Worm (Caenorhabditis elegans) whole organism, dauer: Measurements from ENCODE around the gene arrd-9.
"Not testable (repeated sequence)": the region's sequence is repeated elsewhere in the genome, so short reads cannot be mapped to it uniquely, and the experiment has no call there.

Experiments
- unc-62 ChIP-seq: sonication (generic microtip); optimal IDR thresholded peaks from 2 replicates; lab custom pipeline; 2017; ENCODE audit warnings: missing biosample characterization, missing genetic modification reagents, missing genetic modification characterization

arrd-9 gene

ce11 chrII:12449849-12450248 is 30.9 kb downstream of the arrd-9 start, which contains the start of gene sre-34:
TSS of gene sre-34 (plus strand) at chrII:12450149.
- TF ChIP-seq unc-62 (GFP tag; lab: Kevin White, UChicago): no peak

DNA sequence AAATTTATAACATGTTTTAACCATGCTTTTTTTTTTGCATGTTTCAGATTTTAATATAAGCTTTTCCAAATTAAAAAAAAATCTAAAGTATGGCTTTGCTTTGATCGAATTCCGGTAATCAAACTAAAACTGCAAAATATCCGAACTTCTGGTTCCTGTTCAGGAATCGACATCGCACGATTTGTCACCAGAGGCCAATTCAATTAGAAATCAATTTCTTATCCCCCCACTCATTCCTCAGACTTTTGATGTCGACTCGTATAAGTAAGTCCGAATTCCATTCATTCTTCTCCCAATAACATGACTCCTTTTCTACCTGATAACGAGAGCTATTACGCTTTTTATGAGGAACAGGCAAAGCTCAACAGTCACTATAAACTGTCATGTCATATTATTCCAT is 32.5 kb downstream of the arrd-9 start, which contains the start of gene srh-27:
Gene srh-27, plus strand, starts transcription at position 301 of the 400 bp plus-strand sequence.
- no peak for TF ChIP-seq unc-62 (GFP tag; lab: Kevin White, UChicago)

DNA sequence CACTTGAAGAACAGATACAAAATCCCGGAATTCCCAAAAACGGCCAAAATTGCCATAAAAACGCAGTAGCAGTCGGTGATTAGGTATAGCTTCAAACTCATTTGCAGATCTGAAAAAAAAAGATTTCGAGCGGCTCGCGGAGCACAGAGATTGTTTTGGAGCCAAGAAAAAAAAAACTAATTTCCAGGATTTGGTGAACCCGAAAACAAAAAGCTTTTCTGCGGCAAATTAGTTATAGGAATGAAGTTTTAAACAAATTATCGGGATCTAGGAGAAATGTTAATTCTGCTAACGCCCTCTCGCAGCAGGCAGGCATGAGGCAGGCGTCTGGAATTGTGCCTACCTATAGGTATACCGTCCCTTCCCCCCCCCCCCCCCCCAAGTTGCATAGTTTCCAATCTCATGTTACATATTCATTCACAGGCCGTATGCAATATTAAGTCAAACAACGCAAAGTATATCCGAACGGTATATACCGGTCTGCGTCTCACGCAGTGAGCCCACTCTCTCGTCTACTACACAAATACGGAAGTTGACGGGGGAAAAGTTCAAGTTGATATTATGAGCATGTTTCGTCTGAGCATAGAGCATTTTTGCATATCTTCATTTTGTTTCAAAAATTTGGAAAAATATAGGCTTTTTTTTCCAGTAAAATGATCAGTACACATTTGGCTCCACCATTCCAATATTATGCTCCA is 35.9 kb downstream of the arrd-9 start, which contains the start of the genes W05H5.1 and pitr-6:
Gene W05H5.1, minus strand, starts transcription at position 101 of the 698 bp plus-strand sequence.
Gene pitr-6, plus strand, starts transcription at position 648 of the 698 bp plus-strand sequence.
- TF ChIP-seq unc-62 (GFP tag; lab: Kevin White, UChicago): no peak

DNA sequence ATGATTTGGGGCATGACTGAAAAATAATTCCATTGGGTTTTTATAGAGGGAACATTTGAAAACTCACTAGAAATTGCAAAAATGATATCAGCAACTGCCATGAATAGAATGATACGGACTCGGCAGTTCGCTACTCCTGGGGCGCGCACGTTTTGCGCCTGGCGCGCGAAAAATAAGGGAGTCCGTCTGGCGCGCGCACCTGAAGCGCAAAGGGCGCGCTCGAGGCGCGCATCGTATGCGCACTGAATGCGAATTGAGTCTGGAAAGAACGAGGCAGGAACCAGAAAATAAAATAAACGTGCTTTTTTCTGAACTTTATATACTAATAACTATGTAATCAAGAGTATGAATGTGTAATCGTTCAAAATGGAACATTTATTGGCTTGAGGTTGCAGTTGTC is 39.5 kb downstream of the arrd-9 start, which contains the start of gene Y57A10C.10:
Gene Y57A10C.10, minus strand, starts transcription at position 101 of the 400 bp plus-strand sequence.
- not testable (repeated sequence) for TF ChIP-seq unc-62 (GFP tag; lab: Kevin White, UChicago)

- no peak for TF ChIP-seq unc-62 (GFP tag; lab: Kevin White, UChicago)
These were observed 42.3 kb downstream of the arrd-9 start, which contains the start of gene Y57A10C.9 for ce11 chrII:12438441-12438840. TSS of gene Y57A10C.9 (minus strand) at chrII:12438541.

- TF ChIP-seq unc-62 (GFP tag; lab: Kevin White, UChicago): no peak
These were observed 44.0 kb downstream of the arrd-9 start for ce11 chrII:12436717-12437116.

DNA sequence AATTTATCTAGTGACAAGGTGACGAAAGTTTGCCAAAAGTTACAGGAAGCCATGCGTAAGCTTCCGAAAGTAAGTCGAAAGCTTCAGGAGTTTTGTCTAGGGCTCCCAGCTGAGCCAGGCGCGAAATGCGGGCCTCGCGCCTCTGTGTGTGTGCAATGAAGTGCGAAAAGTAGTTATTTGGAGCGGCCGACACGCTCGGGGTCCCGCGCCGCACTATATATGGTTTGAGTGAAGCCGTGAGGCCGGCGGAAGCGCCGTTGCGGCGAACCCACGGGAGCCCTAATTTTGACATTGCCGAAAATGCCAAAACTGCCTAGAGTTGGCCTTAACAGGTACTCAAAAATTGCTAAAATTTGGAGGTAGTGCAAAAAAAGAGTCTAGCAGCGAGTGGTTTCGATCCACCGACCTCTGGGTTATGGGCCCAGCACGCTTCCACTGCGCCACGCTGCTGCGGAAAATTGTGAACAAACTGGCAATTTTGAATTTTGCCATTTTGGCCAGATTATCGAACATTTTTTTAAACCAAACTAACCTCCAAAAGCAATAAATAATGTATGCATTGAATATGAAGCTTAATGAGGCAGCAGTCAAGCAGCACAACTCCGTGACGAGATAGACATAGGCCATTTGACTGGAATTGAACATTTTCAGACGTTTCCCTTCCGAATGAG is 45.4 kb downstream of the arrd-9 start:
- TF ChIP-seq unc-62 (GFP tag; lab: Kevin White, UChicago): no peak

DNA sequence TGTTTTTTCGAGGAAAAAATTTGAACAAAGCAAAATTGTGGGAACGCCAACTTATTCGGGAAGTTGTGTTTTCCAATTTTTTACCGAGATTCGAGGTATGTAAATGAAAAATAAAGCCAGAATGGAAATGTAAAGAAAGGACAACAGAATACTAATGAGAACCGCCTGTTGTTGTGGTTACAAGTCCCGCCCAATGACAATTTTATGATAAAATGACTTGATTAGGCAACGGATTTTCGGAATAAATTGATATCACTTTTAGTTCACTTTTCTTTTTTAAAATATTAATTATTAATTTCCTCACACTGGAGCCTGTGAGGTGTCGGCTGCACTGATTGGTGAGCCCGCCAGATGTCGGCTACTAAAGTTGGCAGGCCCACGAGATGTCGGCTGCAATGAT is 48.4 kb downstream of the arrd-9 start, which contains the start of gene dct-12:
Gene dct-12, minus strand, starts transcription at position 101 of the 400 bp plus-strand sequence.
- no peak for TF ChIP-seq unc-62 (GFP tag; lab: Kevin White, UChicago)

DNA sequence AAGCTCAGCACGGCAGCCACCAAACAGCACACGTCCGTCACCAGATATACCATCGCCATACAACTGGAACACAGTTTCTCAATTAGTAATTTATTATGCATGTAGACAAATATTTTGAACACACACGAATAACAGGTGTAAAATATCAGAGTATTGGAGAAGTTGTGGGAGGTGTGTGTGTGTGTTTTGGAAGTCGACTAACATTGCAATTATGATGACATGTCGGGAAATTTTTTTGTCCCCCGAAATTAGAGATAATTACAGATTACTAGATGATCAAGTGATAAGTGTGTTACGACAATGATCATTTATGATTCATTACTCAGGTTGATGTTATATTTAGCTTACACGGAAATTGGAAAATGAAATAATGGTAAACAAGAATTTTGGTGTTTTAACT is 51.0 kb downstream of the arrd-9 start, which contains the start of gene Y57A10C.8:
Gene Y57A10C.8, minus strand, starts transcription at position 101 of the 400 bp plus-strand sequence.
- TF ChIP-seq unc-62 (GFP tag; lab: Kevin White, UChicago): no peak
